Fruit fly (Drosophila melanogaster): ENCODE results near the gene Ssu72.

The Ssu72 gene

dm6 chrX:19663859-19664728, at the start of gene Ssu72, which contains the start of gene CG14223:
TSS of gene Ssu72 (plus strand) at chrX:19664561.
TSS of gene CG14223 (minus strand) at chrX:19663971.
- TF ChIP-seq EcR (GFP tag; optimal IDR thresholded peaks at IDR 0.05) (no peak), Snoo (tag; optimal IDR thresholded peaks at IDR 0.05) (no peak), CG17806 (tag; optimal IDR thresholded peaks at IDR 0.05) (no peak), Ets98B (GFP tag; IDR thresholded peaks at IDR 0.05) (no peak), CG8301 (tag; optimal IDR thresholded peaks at IDR 0.05) (no peak)

- no peak for TF ChIP-seq Pif1B (GFP tag; optimal IDR thresholded peaks at IDR 0.05)
- no peak for TF ChIP-seq fd96Ca (GFP tag; IDR thresholded peaks at IDR 0.05)
- TF ChIP-seq CG32121 (GFP tag; IDR thresholded peaks at IDR 0.05) = no peak
- no peak for TF ChIP-seq CG17806 (tag; optimal IDR thresholded peaks at IDR 0.05)
- TF ChIP-seq CG13204 (GFP tag; optimal IDR thresholded peaks at IDR 0.05) = no peak
- TF ChIP-seq CG4496 (GFP tag; IDR thresholded peaks at IDR 0.05) = no peak
- TF ChIP-seq Pif1A (GFP tag; optimal IDR thresholded peaks at IDR 0.05) = no peak
- TF ChIP-seq Snoo (tag; optimal IDR thresholded peaks at IDR 0.05) = no peak
- TF ChIP-seq CG34367 (tag; optimal IDR thresholded peaks at IDR 0.05) = no peak
- no peak for TF ChIP-seq EcR (GFP tag; optimal IDR thresholded peaks at IDR 0.05)
- no peak for TF ChIP-seq gl (tag; optimal IDR thresholded peaks at IDR 0.05)
- TF ChIP-seq CG10348 (GFP tag; IDR thresholded peaks at IDR 0.05) = no peak
- TF ChIP-seq CG12605 (GFP tag; IDR thresholded peaks at IDR 0.05) = no peak
- no peak for TF ChIP-seq CG8301 (tag; optimal IDR thresholded peaks at IDR 0.05)
- TF ChIP-seq CG8159 (tag; optimal IDR thresholded peaks at IDR 0.05) = no peak
- TF ChIP-seq Ets98B (GFP tag; IDR thresholded peaks at IDR 0.05) = no peak
Observed at dm6 chrX:19615990-19616663, 48.2 kb upstream of the Ssu72 start, which contains the start of gene CG14210. TSS of gene CG14210 (plus strand) at chrX:19616196.

- TF ChIP-seq CG14655 (GFP tag; optimal IDR thresholded peaks at IDR 0.05) (no peak), Ets98B (GFP tag; IDR thresholded peaks at IDR 0.05) (no peak), CG4496 (GFP tag; IDR thresholded peaks at IDR 0.05) (no peak), Pif1B (GFP tag; optimal IDR thresholded peaks at IDR 0.05) (no peak), CG34367 (tag; optimal IDR thresholded peaks at IDR 0.05) (no peak), D1 (tag; optimal IDR thresholded peaks at IDR 0.05) (no peak), gl (tag; optimal IDR thresholded peaks at IDR 0.05) (no peak), CG9948 (tag; optimal IDR thresholded peaks at IDR 0.05) (no peak), Snoo (tag; optimal IDR thresholded peaks at IDR 0.05) (no peak), rn (GFP tag; IDR thresholded peaks at IDR 0.05) (no peak), fd96Ca (GFP tag; IDR thresholded peaks at IDR 0.05) (no peak), CG13204 (GFP tag; optimal IDR thresholded peaks at IDR 0.05) (no peak), CG32121 (GFP tag; IDR thresholded peaks at IDR 0.05) (no peak), Pif1A (GFP tag; optimal IDR thresholded peaks at IDR 0.05) (no peak), CG17806 (tag; optimal IDR thresholded peaks at IDR 0.05) (no peak), CG15710 (tag; optimal IDR thresholded peaks at IDR 0.05) (no peak), CG10348 (GFP tag; IDR thresholded peaks at IDR 0.05) (no peak), CG8159 (tag; optimal IDR thresholded peaks at IDR 0.05) (no peak), CG8301 (tag; optimal IDR thresholded peaks at IDR 0.05) (no peak), CG12605 (GFP tag; IDR thresholded peaks at IDR 0.05) (no peak)
Observed at dm6 chrX:19618183-19618740, 46.1 kb upstream of the Ssu72 start, which contains the start of the genes Pstk and Tim9b. TSS of gene Pstk (minus strand) at chrX:19618537. TSS of gene Tim9b (minus strand) at chrX:19618537.

dm6 chrX:19621145-19621544, 43.2 kb upstream of the Ssu72 start, which contains the start of gene CG14221:
TSS of gene CG14221 (minus strand) at chrX:19621245.
- TF ChIP-seq CG17806 (tag; optimal IDR thresholded peaks at IDR 0.05) (no peak), CG10348 (GFP tag; IDR thresholded peaks at IDR 0.05) (no peak), EcR (GFP tag; optimal IDR thresholded peaks at IDR 0.05) (no peak), CG8301 (tag; optimal IDR thresholded peaks at IDR 0.05) (no peak), CG15710 (tag; optimal IDR thresholded peaks at IDR 0.05) (no peak), CG32121 (GFP tag; IDR thresholded peaks at IDR 0.05) (no peak), CG12605 (GFP tag; IDR thresholded peaks at IDR 0.05) (no peak), CG8159 (tag; optimal IDR thresholded peaks at IDR 0.05) (no peak), rn (GFP tag; IDR thresholded peaks at IDR 0.05) (no peak)

dm6 chrX:19622924-19623323, 41.4 kb upstream of the Ssu72 start, which contains the start of the genes Naa20A and MKP-4:
TSS of gene Naa20A (minus strand) at chrX:19623074.
TSS of gene MKP-4 (plus strand) at chrX:19623114.
- no peak for TF ChIP-seq CG13204 (GFP tag; optimal IDR thresholded peaks at IDR 0.05)
- TF ChIP-seq CG4496 (GFP tag; IDR thresholded peaks at IDR 0.05) = no peak
- no peak for TF ChIP-seq CG32121 (GFP tag; IDR thresholded peaks at IDR 0.05)
- TF ChIP-seq CG12605 (GFP tag; IDR thresholded peaks at IDR 0.05) = no peak
- no peak for TF ChIP-seq rn (GFP tag; IDR thresholded peaks at IDR 0.05)
- TF ChIP-seq EcR (GFP tag; optimal IDR thresholded peaks at IDR 0.05) = no peak
- no peak for TF ChIP-seq CG10348 (GFP tag; IDR thresholded peaks at IDR 0.05)
- TF ChIP-seq Ets98B (GFP tag; IDR thresholded peaks at IDR 0.05) = no peak
- no peak for TF ChIP-seq CG15710 (tag; optimal IDR thresholded peaks at IDR 0.05)
- no peak for TF ChIP-seq CG8159 (tag; optimal IDR thresholded peaks at IDR 0.05)
- TF ChIP-seq Pif1A (GFP tag; optimal IDR thresholded peaks at IDR 0.05) = no peak
- no peak for TF ChIP-seq fd96Ca (GFP tag; IDR thresholded peaks at IDR 0.05)
- no peak for TF ChIP-seq CG34367 (tag; optimal IDR thresholded peaks at IDR 0.05)
- no peak for TF ChIP-seq CG14655 (GFP tag; optimal IDR thresholded peaks at IDR 0.05)
- TF ChIP-seq CG9948 (tag; optimal IDR thresholded peaks at IDR 0.05) = no peak
- TF ChIP-seq gl (tag; optimal IDR thresholded peaks at IDR 0.05) = no peak
- TF ChIP-seq CG17806 (tag; optimal IDR thresholded peaks at IDR 0.05) = no peak
- TF ChIP-seq Snoo (tag; optimal IDR thresholded peaks at IDR 0.05) = no peak
